Worm (Caenorhabditis elegans): ENCODE measurements around the gene F53A9.8.
A peak's percentile ranks its signal among the peaks of the same experiment; 100 is the strongest.

ce11 chrX:8709424-8709823, 9.3 kb downstream of the F53A9.8 start, which contains the start of gene kreg-1:
- TF ChIP-seq zip-8 (tag; optimal IDR thresholded peaks at IDR 0.05) (peak; percentile 9), elt-3 (tag; optimal IDR thresholded peaks at IDR 0.05) (no peak), unc-62 (GFP tag; optimal IDR thresholded peaks at IDR 0.05) (no peak), ceh-83 (GFP tag; optimal IDR thresholded peaks at IDR 0.05) (no peak), lin-13 (tag; optimal IDR thresholded peaks at IDR 0.05) (no peak), elt-1 (tag; optimal IDR thresholded peaks at IDR 0.05; ENCODE audit: borderline replicate concordance, insufficient read depth) (no peak), blmp-1 (tag; optimal IDR thresholded peaks at IDR 0.05) (no peak), unc-39 (tag; optimal IDR thresholded peaks at IDR 0.05) (no peak), ces-1 (GFP tag; optimal IDR thresholded peaks at IDR 0.05) (no peak), lsy-2 (tag; optimal IDR thresholded peaks at IDR 0.05) (no peak), ceh-43 (GFP tag; optimal IDR thresholded peaks at IDR 0.05) (no peak), mep-1 (tag; optimal IDR thresholded peaks at IDR 0.05) (no peak), nhr-12 (tag; optimal IDR thresholded peaks at IDR 0.05) (no peak)

Data from whole organism, mixed stage, embryonic.